Worm (Caenorhabditis elegans) whole organism, L2 larva: Measurements from ENCODE around the gene fbxa-181.
A peak's percentile ranks its signal among the peaks of the same experiment; 100 is the strongest.

ENCODE experiments used
- C34F6.9 ChIP-seq: fragments of 150-350 bp; optimal IDR thresholded peaks from 2 replicates; lab custom pipeline; 2014; ENCODE audit warnings: missing biosample characterization, missing genetic modification characterization
- F13H6.1 ChIP-seq: sonication (generic microtip); optimal IDR thresholded peaks from 2 replicates; lab custom pipeline; 2016; ENCODE audit warnings: missing genetic modification characterization, missing compliant biosample characterization
- Y55F3AM.14 ChIP-seq: fragments of 200-800 bp; sonication (Bioruptor generic); optimal IDR thresholded peaks from 2 replicates; lab custom pipeline; 2018; ENCODE audit warnings: mild to moderate bottlenecking, missing genetic modification characterization, missing compliant biosample characterization
- ZK546.5 ChIP-seq: sonication (generic microtip); optimal IDR thresholded peaks from 2 replicates; lab custom pipeline; 2017; ENCODE audit warnings: missing biosample characterization, missing genetic modification characterization
- aly-2 ChIP-seq: fragments of 150-350 bp; optimal IDR thresholded peaks from 2 replicates; lab custom pipeline; 2014; ENCODE audit warnings: missing biosample characterization, missing genetic modification characterization
- ama-1 ChIP-seq: fragments of 150-350 bp; optimal IDR thresholded peaks from 2 replicates; lab custom pipeline; 2018; ENCODE audit warnings: inconsistent platforms
- blmp-1 ChIP-seq: sonication (generic microtip); optimal IDR thresholded peaks from 2 replicates; lab custom pipeline; 2017; ENCODE audit warnings: missing genetic modification characterization, mild to moderate bottlenecking, missing compliant biosample characterization, antibody characterized with exemption, moderate library complexity; ENCODE audit not compliant: insufficient read depth
- crh-2 ChIP-seq: sonication (generic microtip); optimal IDR thresholded peaks from 2 replicates; lab custom pipeline; 2017; ENCODE audit warnings: missing biosample characterization, missing genetic modification characterization
- dmd-4 ChIP-seq: sonication (generic microtip); optimal IDR thresholded peaks from 2 replicates; lab custom pipeline; 2017; ENCODE audit warnings: missing biosample characterization, missing genetic modification characterization
- egl-27 ChIP-seq: sonication (generic microtip); optimal IDR thresholded peaks from 3 replicates; lab custom pipeline; 2017; ENCODE audit warnings: missing biosample characterization, missing genetic modification reagents, missing genetic modification characterization
- elt-1 ChIP-seq: fragments of 150-350 bp; optimal IDR thresholded peaks from 2 replicates; lab custom pipeline; 2014; ENCODE audit warnings: missing biosample characterization, missing genetic modification characterization
- elt-3 ChIP-seq: sonication (generic microtip); optimal IDR thresholded peaks from 2 replicates; lab custom pipeline; 2017; ENCODE audit warnings: missing biosample characterization, missing genetic modification characterization
- fos-1 ChIP-seq: fragments of 150-350 bp; optimal IDR thresholded peaks from 2 replicates; lab custom pipeline; 2014; ENCODE audit warnings: missing biosample characterization, missing genetic modification characterization
- lin-13 ChIP-seq: fragments of 150-350 bp; optimal IDR thresholded peaks from 2 replicates; lab custom pipeline; 2014; ENCODE audit warnings: missing biosample characterization, missing genetic modification reagents, missing genetic modification characterization
- lin-39 ChIP-seq: fragments of 150-350 bp; optimal IDR thresholded peaks from 2 replicates; lab custom pipeline; 2014; ENCODE audit warnings: missing biosample characterization, missing genetic modification reagents, missing genetic modification characterization
- lsy-2 ChIP-seq, 2 experiments: fragments of 150-350 bp in 1 of 2; sonication (generic microtip) in 1 of 2; optimal IDR thresholded peaks; 2 replicates each; lab custom pipeline; 2014 to 2017; ENCODE audit warnings: missing biosample characterization in 2 of 2, missing genetic modification characterization in 2 of 2
- mab-5 ChIP-seq: fragments of 150-350 bp; optimal IDR thresholded peaks from 2 replicates; lab custom pipeline; 2014; ENCODE audit warnings: missing biosample characterization, missing genetic modification characterization
- mdl-1 ChIP-seq, 2 experiments: fragments of 150-350 bp in 1 of 2; sonication (generic microtip) in 1 of 2; optimal IDR thresholded peaks; 2 replicates each; lab custom pipeline; 2017; ENCODE audit warnings: missing biosample characterization in 2 of 2, missing genetic modification characterization in 2 of 2
- nhr-10 ChIP-seq: sonication (generic microtip); optimal IDR thresholded peaks from 2 replicates; lab custom pipeline; 2017; ENCODE audit warnings: missing biosample characterization, missing genetic modification characterization
- nhr-12 ChIP-seq: fragments of 150-350 bp; optimal IDR thresholded peaks from 2 replicates; lab custom pipeline; 2014; ENCODE audit warnings: missing biosample characterization, missing genetic modification characterization
- nhr-21 ChIP-seq: fragments of 150-350 bp; optimal IDR thresholded peaks from 2 replicates; lab custom pipeline; 2014; ENCODE audit warnings: missing biosample characterization, missing genetic modification characterization
- nhr-23 ChIP-seq: fragments of 150-350 bp; optimal IDR thresholded peaks from 2 replicates; lab custom pipeline; 2014; ENCODE audit warnings: missing biosample characterization, missing genetic modification reagents, missing genetic modification characterization
- nhr-25 ChIP-seq: fragments of 150-350 bp; sonication (generic microtip); optimal IDR thresholded peaks from 3 replicates; lab custom pipeline; 2014; ENCODE audit warnings: missing biosample characterization, missing genetic modification characterization
- nhr-6 ChIP-seq: fragments of 150-350 bp; optimal IDR thresholded peaks from 2 replicates; lab custom pipeline; 2014; ENCODE audit warnings: missing biosample characterization, missing genetic modification characterization
- peb-1 ChIP-seq: fragments of 150-350 bp; optimal IDR thresholded peaks from 2 replicates; lab custom pipeline; 2014; ENCODE audit warnings: missing biosample characterization, missing genetic modification characterization
- skn-1 ChIP-seq: sonication (generic microtip); optimal IDR thresholded peaks from 2 replicates; lab custom pipeline; 2017; ENCODE audit warnings: missing biosample characterization, missing genetic modification characterization
- sma-3 ChIP-seq: sonication (generic microtip); optimal IDR thresholded peaks from 2 replicates; lab custom pipeline; 2016; ENCODE audit warnings: missing genetic modification reagents, missing genetic modification characterization, missing compliant biosample characterization
- sma-9 ChIP-seq, 2 experiments: fragments of 150-350 bp in 1 of 2; sonication (generic microtip) in 1 of 2; optimal IDR thresholded peaks; 2 replicates each; lab custom pipeline; 2014 to 2016; ENCODE audit warnings: missing genetic modification characterization in 2 of 2, mild to moderate bottlenecking in 1 of 2, missing biosample characterization in 1 of 2, missing compliant biosample characterization in 1 of 2, missing genetic modification reagents in 1 of 2, moderate library complexity in 1 of 2
- snpc-4 ChIP-seq: fragments of 150-350 bp; optimal IDR thresholded peaks from 2 replicates; lab custom pipeline; 2014; ENCODE audit warnings: missing biosample characterization, missing genetic modification characterization
- unc-55 ChIP-seq: fragments of 150-350 bp; sonication (generic microtip); optimal IDR thresholded peaks from 3 replicates; lab custom pipeline; 2014; ENCODE audit warnings: missing biosample characterization, missing genetic modification reagents, missing genetic modification characterization
- unc-62 ChIP-seq: fragments of 150-350 bp; optimal IDR thresholded peaks from 2 replicates; lab custom pipeline; 2014; ENCODE audit warnings: missing biosample characterization, missing genetic modification reagents, missing genetic modification characterization
- zag-1 ChIP-seq: fragments of 150-350 bp; optimal IDR thresholded peaks from 2 replicates; lab custom pipeline; 2014; ENCODE audit warnings: missing biosample characterization, missing genetic modification characterization
- ztf-11 ChIP-seq: sonication (generic microtip); optimal IDR thresholded peaks from 2 replicates; lab custom pipeline; 2017; ENCODE audit warnings: missing biosample characterization, missing genetic modification characterization
- ztf-4 ChIP-seq: fragments of 150-350 bp; optimal IDR thresholded peaks from 2 replicates; lab custom pipeline; 2014; ENCODE audit warnings: missing biosample characterization, missing genetic modification characterization

The fbxa-181 gene

ce11 chrV:13753481-13753880 is 27.8 kb downstream of the fbxa-181 start, which contains the start of gene F20G2.1:
Gene F20G2.1, minus strand, starts transcription at chrV:13753581.
- TF ChIP-seq zag-1 (tag; lab: Kevin White, UChicago): no peak
- no peak for TF ChIP-seq snpc-4 (tag; lab: Kevin White, UChicago)
- no peak for TF ChIP-seq nhr-12 (tag; lab: Kevin White, UChicago)
- TF ChIP-seq skn-1 (tag; lab: Kevin White, UChicago): no peak
- TF ChIP-seq ama-1 (lab: Kevin White, UChicago): no peak
- no peak for TF ChIP-seq elt-3 (tag; lab: Kevin White, UChicago)
- no peak for TF ChIP-seq aly-2
- TF ChIP-seq ZK546.5 (tag; lab: Kevin White, UChicago): no peak
- TF ChIP-seq ztf-11: no peak
- no peak for TF ChIP-seq dmd-4
- TF ChIP-seq mab-5: no peak
- TF ChIP-seq fos-1 (tag; lab: Kevin White, UChicago): no peak
- no peak for TF ChIP-seq nhr-6 (tag; lab: Kevin White, UChicago)
- TF ChIP-seq F13H6.1 (tag; lab: Kevin White, UChicago): no peak
- no peak for TF ChIP-seq C34F6.9 (tag; lab: Kevin White, UChicago)

DNA sequence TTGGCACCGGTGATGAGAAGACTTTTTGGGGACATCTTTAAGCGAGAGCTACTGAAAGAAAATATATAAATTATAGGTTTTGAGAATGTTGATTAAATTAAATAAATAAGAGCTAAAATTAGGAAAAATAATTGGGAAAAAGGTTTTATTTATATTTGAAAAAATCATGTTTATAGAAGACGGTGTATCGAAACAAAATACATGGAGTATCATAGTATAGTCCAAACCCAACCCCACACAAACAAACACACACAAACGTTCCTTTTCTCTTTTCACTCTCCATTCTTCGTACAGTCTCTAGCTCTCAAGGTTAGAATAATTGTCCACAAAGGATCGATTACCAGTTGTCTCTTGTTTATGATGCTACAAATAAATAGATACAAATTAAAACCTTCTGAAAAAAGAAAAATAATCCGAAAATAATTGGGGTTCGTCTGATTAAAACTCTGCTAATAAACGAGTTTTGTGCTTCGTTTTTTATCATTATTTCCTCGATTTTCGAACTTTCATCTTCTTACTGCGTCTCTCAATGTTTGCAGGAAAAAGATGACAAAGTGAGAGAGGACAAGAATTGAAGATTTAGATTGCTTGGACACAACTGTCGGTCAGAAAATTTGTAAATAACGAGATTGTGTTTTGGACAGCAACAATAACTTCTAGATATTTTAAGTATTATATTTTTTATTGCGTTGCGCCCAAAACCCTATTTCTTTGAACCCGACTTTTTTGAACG is 30.9 kb downstream of the fbxa-181 start, which contains the start of gene F20G2.2:
Gene F20G2.2 (minus strand): TSS at position 51 of the 733 bp plus-strand sequence.
- no peak for TF ChIP-seq ama-1 (lab: Kevin White, UChicago)
- TF ChIP-seq F13H6.1 (tag; lab: Kevin White, UChicago): peak; percentile 12
- TF ChIP-seq C34F6.9 (tag; lab: Kevin White, UChicago): peak; percentile 30
- peak; percentile 11 for TF ChIP-seq nhr-25 (tag; lab: Kevin White, UChicago)
- TF ChIP-seq skn-1 (tag; lab: Kevin White, UChicago): peak; percentile 54
- TF ChIP-seq fos-1 (tag; lab: Kevin White, UChicago): peak; percentile 32
- no peak for TF ChIP-seq ztf-11
- TF ChIP-seq sma-9 (GFP tag; optimal IDR thresholded peaks at IDR 0.05; lab: Kevin White, UChicago): peak; percentile 13
- TF ChIP-seq sma-9 (tag; optimal IDR thresholded peaks at IDR 0.05; lab: Kevin White, UChicago): no peak
- no peak for TF ChIP-seq unc-55
- no peak for TF ChIP-seq sma-3
- no peak for TF ChIP-seq lin-13 (GFP tag; lab: Kevin White, UChicago)
- no peak for TF ChIP-seq ztf-4 (tag; lab: Kevin White, UChicago)

- peak; percentile 37 for TF ChIP-seq skn-1 (tag; lab: Kevin White, UChicago)
- no peak for TF ChIP-seq ztf-11
- TF ChIP-seq lin-13 (GFP tag; lab: Kevin White, UChicago): peak; percentile 25
- no peak for TF ChIP-seq elt-3 (tag; lab: Kevin White, UChicago)
- no peak for TF ChIP-seq egl-27
- no peak for TF ChIP-seq nhr-23 (tag; lab: Kevin White, UChicago)
- no peak for TF ChIP-seq unc-62
- TF ChIP-seq elt-1: no peak
- TF ChIP-seq nhr-25 (tag; lab: Kevin White, UChicago): no peak
- TF ChIP-seq snpc-4 (tag; lab: Kevin White, UChicago): peak; percentile 1
- TF ChIP-seq sma-9 (GFP tag; optimal IDR thresholded peaks at IDR 0.05; lab: Kevin White, UChicago): peak; percentile 4
- TF ChIP-seq sma-9 (tag; optimal IDR thresholded peaks at IDR 0.05; lab: Kevin White, UChicago): no peak
- TF ChIP-seq mdl-1 (tag; optimal IDR thresholded peaks at IDR 0.05; lab: Kevin White, UChicago): no peak
- TF ChIP-seq nhr-10 (tag; lab: Kevin White, UChicago): no peak
- no peak for TF ChIP-seq blmp-1 (tag; lab: Kevin White, UChicago)
- TF ChIP-seq peb-1: no peak
- TF ChIP-seq mab-5: no peak
- peak; percentile 39 for TF ChIP-seq fos-1 (tag; lab: Kevin White, UChicago)
- peak in 1 of 2 experiments; percentile 60 for TF ChIP-seq lsy-2 (tag; optimal IDR thresholded peaks at IDR 0.05; lab: Kevin White, UChicago)
- no peak for TF ChIP-seq nhr-21
- TF ChIP-seq lin-39 (tag; lab: Kevin White, UChicago): no peak
- peak; percentile 94 for TF ChIP-seq unc-55
- TF ChIP-seq Y55F3AM.14 (GFP tag; lab: Kevin White, UChicago): no peak
- TF ChIP-seq nhr-12 (tag; lab: Kevin White, UChicago): no peak
- no peak for TF ChIP-seq F13H6.1 (tag; lab: Kevin White, UChicago)
- TF ChIP-seq crh-2: peak; percentile 3
- peak; percentile 76 for TF ChIP-seq C34F6.9 (tag; lab: Kevin White, UChicago)
These were observed 31.7 kb downstream of the fbxa-181 start for ce11 chrV:13757349-13757748.
